Worm (Caenorhabditis elegans): ENCODE data around the gene Y48G9A.9.

The Y48G9A.9 gene

DNA sequence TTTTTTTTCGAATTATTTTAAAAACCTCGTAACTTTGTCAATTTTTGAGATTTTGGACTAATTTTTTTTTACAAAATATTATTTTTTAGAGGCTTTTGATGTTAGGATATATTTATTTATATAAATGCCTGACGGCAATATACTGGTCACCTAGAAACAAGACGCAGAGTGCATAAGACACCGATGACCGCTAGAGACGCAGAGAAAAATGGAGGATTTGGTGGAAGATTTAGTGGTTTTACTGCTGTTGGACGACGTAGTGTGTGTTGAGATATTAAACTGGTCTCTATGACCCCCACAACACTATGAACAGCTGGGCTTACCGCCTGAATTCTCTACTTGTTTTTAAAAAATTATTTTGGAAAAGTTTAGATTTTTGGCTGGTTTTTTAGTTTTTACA lies 39.5 kb downstream of the Y48G9A.9 start:
- TF ChIP-seq daf-19 (GFP tag; conservative IDR thresholded peaks at IDR 0.05) = no peak
- TF ChIP-seq hlh-30 (tag; optimal IDR thresholded peaks at IDR 0.05; ENCODE audit: insufficient read depth) = peak; percentile 22
- TF ChIP-seq zfp-2 (tag; optimal IDR thresholded peaks at IDR 0.05) = no peak
- TF ChIP-seq nhr-76 (tag; optimal IDR thresholded peaks at IDR 0.05) = no peak
- no peak for TF ChIP-seq unc-130 (GFP tag; optimal IDR thresholded peaks at IDR 0.05)
- TF ChIP-seq nhr-102 (tag; optimal IDR thresholded peaks at IDR 0.05) = no peak
- no peak for TF ChIP-seq snpc-1.2 (GFP tag; IDR thresholded peaks at IDR 0.05)
- no peak for TF ChIP-seq Y5F2A.4 (GFP tag; optimal IDR thresholded peaks at IDR 0.05)
- TF ChIP-seq nhr-28 (tag; optimal IDR thresholded peaks at IDR 0.05) = peak; percentile 6
- no peak for TF ChIP-seq mxl-2 (GFP tag; conservative IDR thresholded peaks at IDR 0.05)
- TF ChIP-seq F26F4.8 (GFP tag; conservative IDR thresholded peaks at IDR 0.05) = no peak
- no peak for TF ChIP-seq mdt-29 (GFP tag; IDR thresholded peaks at IDR 0.05)
- TF ChIP-seq ceh-32 (tag; optimal IDR thresholded peaks at IDR 0.05; ENCODE audit: poor library complexity) = no peak
- TF ChIP-seq ZK546.5 (tag; optimal IDR thresholded peaks at IDR 0.05) = no peak
- TF ChIP-seq lsy-2 (tag; optimal IDR thresholded peaks at IDR 0.05) = peak in 1 of 2 experiments; percentile 30
- TF ChIP-seq T26A8.4 (GFP tag; IDR thresholded peaks at IDR 0.05) = no peak
- no peak for TF ChIP-seq nhr-6 (tag; optimal IDR thresholded peaks at IDR 0.05)
- TF ChIP-seq hmg-1.1 (GFP tag; IDR thresholded peaks at IDR 0.05) = no peak
- TF ChIP-seq pha-4 (GFP tag; IDR thresholded peaks at IDR 0.05) = no peak
- no peak for TF ChIP-seq pha-4 (tag; optimal IDR thresholded peaks at IDR 0.05)
- no peak for TF ChIP-seq ztf-7 (tag; optimal IDR thresholded peaks at IDR 0.05)
- no peak for TF ChIP-seq saeg-2 (GFP tag; IDR thresholded peaks at IDR 0.05)
- TF ChIP-seq egl-43 (GFP tag; IDR thresholded peaks at IDR 0.05) = no peak
- TF ChIP-seq nhr-10 (tag; optimal IDR thresholded peaks at IDR 0.05) = no peak
- no peak for TF ChIP-seq lin-29 (GFP tag; IDR thresholded peaks at IDR 0.05)
- TF ChIP-seq F44E2.7 (GFP tag; IDR thresholded peaks at IDR 0.05) = no peak
- peak; percentile 47 for TF ChIP-seq aha-1 (tag)

DNA sequence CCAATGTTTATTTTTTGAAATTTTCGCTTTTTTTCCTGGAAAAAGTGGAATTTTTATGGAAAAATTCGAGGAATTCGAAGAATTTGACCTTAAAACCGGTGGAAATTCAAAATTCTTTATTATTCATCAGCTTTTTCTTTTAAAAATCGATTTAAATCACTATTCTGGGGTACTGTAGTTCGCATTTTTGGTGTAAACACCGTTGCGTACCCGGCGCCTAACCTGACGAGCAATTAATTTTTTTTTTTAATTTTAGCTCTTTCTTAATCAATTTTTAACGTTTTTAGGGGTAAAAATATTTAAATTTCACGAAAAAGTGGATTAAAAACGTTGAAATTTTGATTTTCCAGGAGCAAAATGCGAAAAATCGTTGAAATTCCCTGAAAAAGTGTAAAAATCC lies 41.4 kb downstream of the Y48G9A.9 start:
- TF ChIP-seq ceh-62 (tag; optimal IDR thresholded peaks at IDR 0.05) = no peak
- no peak for TF ChIP-seq cey-2 (tag; optimal IDR thresholded peaks at IDR 0.05; ENCODE audit: borderline replicate concordance, insufficient read depth)
- no peak for TF ChIP-seq fkh-10 (GFP tag; optimal IDR thresholded peaks at IDR 0.05)
- TF ChIP-seq Y105C5A.15 (GFP tag; IDR thresholded peaks at IDR 0.05) = no peak
- no peak for TF ChIP-seq nhr-41 (GFP tag; IDR thresholded peaks at IDR 0.05)
- TF ChIP-seq saeg-2 (GFP tag; IDR thresholded peaks at IDR 0.05) = no peak
- TF ChIP-seq ceh-44 (GFP tag; IDR thresholded peaks at IDR 0.05) = no peak
- TF ChIP-seq Y5F2A.4 (GFP tag; optimal IDR thresholded peaks at IDR 0.05) = no peak

DNA sequence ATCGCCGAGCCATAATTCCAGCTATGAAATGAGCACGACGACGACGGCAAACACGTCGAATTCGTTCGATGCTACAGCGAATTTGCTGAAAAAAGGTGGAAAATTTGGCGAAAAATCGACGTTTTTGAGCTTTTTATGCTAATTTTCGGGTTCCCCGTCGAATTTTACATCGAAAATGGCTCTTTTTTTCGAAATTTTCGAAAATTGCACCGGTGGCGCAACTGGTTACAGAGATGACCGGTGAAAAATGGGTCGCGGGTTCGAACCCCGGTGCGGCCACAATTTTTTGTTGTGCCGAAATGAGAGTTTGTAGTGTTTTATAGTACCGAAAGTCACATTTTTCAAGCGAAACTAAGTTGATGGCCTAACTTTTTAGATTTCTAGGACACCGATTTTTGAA lies 45.0 kb downstream of the Y48G9A.9 start:
- 0 out of 2 replicates have a peak, but pooled peaks have one; percentile 15 for TF ChIP-seq php-3 (GFP tag; IDR thresholded peaks at IDR 0.05)
- TF ChIP-seq rbr-2 (tag; optimal IDR thresholded peaks at IDR 0.05) = no peak

Data from whole organism, L4 larva.